Fruit fly (Drosophila melanogaster): ENCODE results near the gene betaNACtes2.

Gene betaNACtes2

dm6 chrX:14332243-14332642 is 16.9 kb upstream of the betaNACtes2 start (continued):
- TF ChIP-seq Eip74EF (GFP tag; optimal IDR thresholded peaks at IDR 0.05) (no peak), schlank (tag; optimal IDR thresholded peaks at IDR 0.05) (no peak), CG10321 (GFP tag; IDR thresholded peaks at IDR 0.05) (no peak), Drgx (GFP tag; IDR thresholded peaks at IDR 0.05) (no peak), zen2 (GFP tag; IDR thresholded peaks at IDR 0.05; ENCODE audit: partially characterized antibody) (no peak), Fer1 (GFP tag; optimal IDR thresholded peaks at IDR 0.05) (no peak), Myb (GFP tag; optimal IDR thresholded peaks at IDR 0.05) (no peak), CG4404 (GFP tag; IDR thresholded peaks at IDR 0.05) (no peak), CG18619 (GFP tag; optimal IDR thresholded peaks at IDR 0.05) (no peak), CG8388 (GFP tag; optimal IDR thresholded peaks at IDR 0.05) (no peak), tio (GFP tag; optimal IDR thresholded peaks at IDR 0.05) (no peak), Xbp1 (GFP tag; optimal IDR thresholded peaks at IDR 0.05) (peak; percentile 1), sens-2 (GFP tag; IDR thresholded peaks at IDR 0.05) (no peak), Lhr (GFP tag; optimal IDR thresholded peaks at IDR 0.05) (no peak), vvl (GFP tag; IDR thresholded peaks at IDR 0.05) (0 out of 2 replicates have a peak, but pooled peaks have one; percentile 21), dysf (GFP tag; IDR thresholded peaks at IDR 0.05) (0 out of 3 replicates have a peak, but pooled peaks have one; percentile 28), ken (GFP tag; IDR thresholded peaks at IDR 0.05) (no peak), cwo (GFP tag; optimal IDR thresholded peaks at IDR 0.05) (no peak), CG2120 (GFP tag; optimal IDR thresholded peaks at IDR 0.05) (peak; percentile 10), CG30020 (tag; optimal IDR thresholded peaks at IDR 0.05) (no peak), Blimp-1 (GFP tag; optimal IDR thresholded peaks at IDR 0.05) (peak; percentile 35), Sry-β (GFP tag; optimal IDR thresholded peaks at IDR 0.05) (no peak), mld (GFP tag; IDR thresholded peaks at IDR 0.05; ENCODE audit: partially characterized antibody) (no peak), CG9817 (tag; optimal IDR thresholded peaks at IDR 0.05) (peak; percentile 8), CG1832 (GFP tag; optimal IDR thresholded peaks at IDR 0.05) (no peak), CG15601 (tag; optimal IDR thresholded peaks at IDR 0.05) (no peak), HmgD (GFP tag; optimal IDR thresholded peaks at IDR 0.05) (no peak), CG6654 (GFP tag; optimal IDR thresholded peaks at IDR 0.05) (no peak), dati (GFP tag; IDR thresholded peaks at IDR 0.05) (no peak), Fer3 (tag; optimal IDR thresholded peaks at IDR 0.05) (no peak), CG1603 (tag; optimal IDR thresholded peaks at IDR 0.05) (peak; percentile 49), fd96Cb (tag; optimal IDR thresholded peaks at IDR 0.05) (peak; percentile 20), eyg (GFP tag; optimal IDR thresholded peaks at IDR 0.05) (no peak), zfh1 (GFP tag; IDR thresholded peaks at IDR 0.05) (no peak), CG12391 (tag; optimal IDR thresholded peaks at IDR 0.05) (no peak), CG13624 (GFP tag; optimal IDR thresholded peaks at IDR 0.05) (no peak), CG11504 (tag; optimal IDR thresholded peaks at IDR 0.05) (peak; percentile 53), Jarid2 (GFP tag; optimal IDR thresholded peaks at IDR 0.05) (no peak), CG14965 (GFP tag; optimal IDR thresholded peaks at IDR 0.05; ENCODE audit: borderline replicate concordance) (no peak), CG32772 (GFP tag; IDR thresholded peaks at IDR 0.05) (no peak), CG18599 (GFP tag; optimal IDR thresholded peaks at IDR 0.05) (peak; percentile 38), CG12155 (GFP tag; optimal IDR thresholded peaks at IDR 0.05) (no peak), Sox102F (GFP tag; optimal IDR thresholded peaks at IDR 0.05) (peak; percentile 27), bbx (GFP tag; IDR thresholded peaks at IDR 0.05; ENCODE audit: partially characterized antibody) (no peak), dmrt99B (tag; optimal IDR thresholded peaks at IDR 0.05) (peak; percentile 33), grau (tag; optimal IDR thresholded peaks at IDR 0.05) (peak; percentile 13), pfk (GFP tag; optimal IDR thresholded peaks at IDR 0.05) (no peak), sd (tag; optimal IDR thresholded peaks at IDR 0.05) (no peak), CG4617 (GFP tag; optimal IDR thresholded peaks at IDR 0.05; ENCODE audit: borderline replicate concordance) (no peak), knrl (GFP tag; IDR thresholded peaks at IDR 0.05; ENCODE audit: partially characterized antibody) (no peak)
